Fruit fly (Drosophila melanogaster): Measurements from ENCODE around the gene Cks85A.
A peak's percentile ranks its signal among the peaks of the same experiment; 100 is the strongest.

Cks85A gene

DNA sequence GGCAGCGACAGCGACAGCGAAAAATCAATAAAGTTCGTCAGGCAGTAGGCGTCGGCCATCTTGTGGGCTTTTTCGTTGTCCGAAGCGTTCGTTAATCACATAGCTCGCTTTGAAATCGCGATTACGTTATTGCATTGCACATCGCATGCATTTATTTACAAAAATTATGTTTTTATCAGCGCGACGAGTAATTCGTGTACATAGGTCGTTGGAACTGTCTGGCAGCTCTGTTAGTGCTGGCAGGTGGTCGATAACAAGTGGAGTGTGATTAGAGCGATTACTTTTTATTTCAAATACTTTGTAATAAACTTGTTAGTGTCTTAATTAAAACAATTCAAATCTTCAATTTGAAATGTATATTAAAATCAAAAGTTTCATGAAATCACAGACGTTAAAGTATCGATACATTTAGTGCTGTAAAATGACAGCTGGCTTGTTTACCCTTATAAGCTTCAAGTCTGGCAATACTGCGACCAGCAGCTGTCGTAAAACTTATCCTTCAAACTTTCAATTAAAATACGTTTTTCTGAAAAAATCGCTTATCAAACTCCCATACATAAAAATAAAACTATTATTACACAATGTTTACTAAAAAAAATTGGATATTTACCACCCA lies 54.5 kb downstream of the Cks85A start, which contains the start of gene CG8032 (continued):
- peak; percentile 8 for TF ChIP-seq dmrt93B (GFP tag; optimal IDR thresholded peaks at IDR 0.05)
- TF ChIP-seq rgr (GFP tag; optimal IDR thresholded peaks at IDR 0.05), result peak; percentile 48
